Worm (Caenorhabditis elegans): ENCODE results near the gene K12D12.5.
A peak's percentile ranks its signal among the peaks of the same experiment; 100 is the strongest.

Gene K12D12.5

ce11 chrII:11838353-11838752 is 22.5 kb upstream of the K12D12.5 start (continued):
- TF ChIP-seq dve-1 (tag; optimal IDR thresholded peaks at IDR 0.05; ENCODE audit: insufficient read depth) (no peak), jun-1 (tag; optimal IDR thresholded peaks at IDR 0.05) (no peak), ceh-20 (GFP tag; IDR thresholded peaks at IDR 0.05) (no peak), lsy-2 (tag; optimal IDR thresholded peaks at IDR 0.05) (peak in 1 of 2 experiments; percentile 33), F26F4.8 (GFP tag; conservative IDR thresholded peaks at IDR 0.05) (no peak), dmd-6 (GFP tag; IDR thresholded peaks at IDR 0.05) (peak; percentile 39), daf-12 (tag; optimal IDR thresholded peaks at IDR 0.05) (no peak), mxl-3 (GFP tag; optimal IDR thresholded peaks at IDR 0.05) (no peak), lir-3 (tag; optimal IDR thresholded peaks at IDR 0.05) (no peak), lin-1 (GFP tag; IDR thresholded peaks at IDR 0.05) (no peak), egl-43 (GFP tag; IDR thresholded peaks at IDR 0.05) (no peak), zfp-3 (GFP tag; conservative IDR thresholded peaks at IDR 0.05) (no peak), ceh-32 (tag; optimal IDR thresholded peaks at IDR 0.05; ENCODE audit: poor library complexity) (no peak), nhr-41 (GFP tag; IDR thresholded peaks at IDR 0.05) (no peak), F37D6.2 (tag; optimal IDR thresholded peaks at IDR 0.05) (no peak), ceh-62 (tag; optimal IDR thresholded peaks at IDR 0.05) (no peak), aly-2 (tag; optimal IDR thresholded peaks at IDR 0.05) (no peak), F10B5.3 (tag; optimal IDR thresholded peaks at IDR 0.05) (no peak), gei-8 (GFP tag; optimal IDR thresholded peaks at IDR 0.05) (no peak), D1046.2 (GFP tag; IDR thresholded peaks at IDR 0.05) (no peak), arid-1 (GFP tag; conservative IDR thresholded peaks at IDR 0.05) (no peak), T26A8.4 (GFP tag; IDR thresholded peaks at IDR 0.05) (no peak), nhr-77 (tag; optimal IDR thresholded peaks at IDR 0.05) (no peak), lin-39 (tag; optimal IDR thresholded peaks at IDR 0.05) (no peak), daf-8 (GFP tag; IDR thresholded peaks at IDR 0.05) (no peak), skn-1 (tag; optimal IDR thresholded peaks at IDR 0.05) (no peak), dmd-8 (GFP tag; IDR thresholded peaks at IDR 0.05) (no peak), mep-1 (tag; optimal IDR thresholded peaks at IDR 0.05) (peak; percentile 33), dmd-9 (GFP tag; IDR thresholded peaks at IDR 0.05) (no peak), F49E8.2 (tag; optimal IDR thresholded peaks at IDR 0.05; ENCODE audit: borderline replicate concordance) (no peak), sdz-12 (GFP tag; optimal IDR thresholded peaks at IDR 0.05) (no peak), lin-38 (GFP tag; IDR thresholded peaks at IDR 0.05) (no peak), zfp-2 (tag; optimal IDR thresholded peaks at IDR 0.05) (no peak), unc-130 (GFP tag; optimal IDR thresholded peaks at IDR 0.05) (no peak), nhr-10 (tag; optimal IDR thresholded peaks at IDR 0.05) (no peak), F44E2.7 (GFP tag; IDR thresholded peaks at IDR 0.05) (no peak), ZK546.5 (tag; optimal IDR thresholded peaks at IDR 0.05) (no peak), nhr-25 (tag; optimal IDR thresholded peaks at IDR 0.05; ENCODE audit: borderline replicate concordance, insufficient read depth) (peak; percentile 45), nhr-11 (tag; optimal IDR thresholded peaks at IDR 0.05) (no peak), cey-2 (tag; optimal IDR thresholded peaks at IDR 0.05; ENCODE audit: borderline replicate concordance, insufficient read depth) (no peak), zip-11 (GFP tag; IDR thresholded peaks at IDR 0.05) (no peak), fkh-10 (GFP tag; optimal IDR thresholded peaks at IDR 0.05) (no peak), ztf-11 (tag; optimal IDR thresholded peaks at IDR 0.05) (no peak), tra-1 (GFP tag; IDR thresholded peaks at IDR 0.05) (peak; percentile 75; the same call in 1 of the 2 replicates), ceh-44 (GFP tag; IDR thresholded peaks at IDR 0.05) (no peak), rbr-2 (tag; optimal IDR thresholded peaks at IDR 0.05) (no peak), Y75B8A.6 (GFP tag; IDR thresholded peaks at IDR 0.05) (no peak), T20F7.1 (GFP tag; optimal IDR thresholded peaks at IDR 0.05) (no peak), ztf-7 (tag; optimal IDR thresholded peaks at IDR 0.05) (no peak), unc-62 (GFP tag; optimal IDR thresholded peaks at IDR 0.05 in 1 of 2) (no peak), unc-62 (tag; optimal IDR thresholded peaks at IDR 0.05) (no peak), hif-1 (tag; optimal IDR thresholded peaks at IDR 0.05) (no peak)
